Fruit fly (Drosophila melanogaster): ENCODE measurements around the gene Naprt.
A peak's percentile ranks its signal among the peaks of the same experiment; 100 is the strongest.

The Naprt gene

DNA sequence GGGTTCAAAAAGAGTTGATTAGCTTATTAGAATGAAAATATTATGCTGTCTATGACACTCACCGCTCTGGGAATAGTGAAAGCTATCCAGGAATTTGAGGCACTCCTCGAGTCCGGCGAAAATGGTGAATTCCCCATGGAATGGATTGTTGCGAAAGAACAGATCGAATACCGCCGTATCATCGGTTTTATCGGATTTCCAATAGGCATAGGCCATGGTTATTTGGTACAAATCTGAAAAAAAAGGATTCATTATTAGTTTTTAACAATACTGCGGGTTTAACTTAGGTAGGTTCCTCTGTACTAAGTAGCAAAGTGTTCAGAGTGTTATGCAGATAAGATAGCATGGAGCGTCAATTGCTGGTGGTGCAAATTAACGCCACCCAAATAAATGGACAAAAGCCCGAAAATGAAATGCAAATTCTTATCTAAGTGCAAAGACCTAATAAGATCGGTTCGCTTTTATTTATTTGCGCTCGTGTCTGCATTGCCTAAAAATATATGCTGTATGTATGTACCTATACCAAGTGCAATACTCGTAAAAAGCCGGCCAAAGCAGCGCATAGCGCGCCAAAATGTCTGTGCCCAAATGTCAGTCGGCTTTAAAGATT lies 2.1 kb downstream of the Naprt start (continued):
- no peak for TF ChIP-seq CG16863 (GFP tag; optimal IDR thresholded peaks at IDR 0.05)
- TF ChIP-seq mirr (GFP tag; optimal IDR thresholded peaks at IDR 0.05) = peak; percentile 17
- TF ChIP-seq GATAe (GFP tag; conservative IDR thresholded peaks at IDR 0.05) = peak; percentile 47; the same call in 1 of the 2 replicates
- TF ChIP-seq ttk (GFP tag; IDR thresholded peaks at IDR 0.05) = 0 out of 2 replicates have a peak, but pooled peaks have one; percentile 15
- TF ChIP-seq knrl (GFP tag; IDR thresholded peaks at IDR 0.05; ENCODE audit: partially characterized antibody) = no peak
- TF ChIP-seq Oaz (GFP tag; IDR thresholded peaks at IDR 0.05) = no peak
- TF ChIP-seq Elba2 (GFP tag; optimal IDR thresholded peaks at IDR 0.05) = no peak
- peak; percentile 6 for TF ChIP-seq CG10209 (GFP tag; optimal IDR thresholded peaks at IDR 0.05)
- peak; percentile 67 for TF ChIP-seq row (GFP tag; IDR thresholded peaks at IDR 0.05)
- no peak for TF ChIP-seq Gug (GFP tag; IDR thresholded peaks at IDR 0.05)
- no peak for TF ChIP-seq bab2 (GFP tag; optimal IDR thresholded peaks at IDR 0.05)
- TF ChIP-seq zfh2 (GFP tag; optimal IDR thresholded peaks at IDR 0.05) = peak; percentile 3
- 0 out of 3 replicates have a peak, but pooled peaks have one; percentile 37 for TF ChIP-seq CG2889 (GFP tag; IDR thresholded peaks at IDR 0.05)
- peak; percentile 43 for TF ChIP-seq CG2120 (GFP tag; optimal IDR thresholded peaks at IDR 0.05)
- peak; percentile 23 for TF ChIP-seq CG12769 (tag; optimal IDR thresholded peaks at IDR 0.05)

DNA sequence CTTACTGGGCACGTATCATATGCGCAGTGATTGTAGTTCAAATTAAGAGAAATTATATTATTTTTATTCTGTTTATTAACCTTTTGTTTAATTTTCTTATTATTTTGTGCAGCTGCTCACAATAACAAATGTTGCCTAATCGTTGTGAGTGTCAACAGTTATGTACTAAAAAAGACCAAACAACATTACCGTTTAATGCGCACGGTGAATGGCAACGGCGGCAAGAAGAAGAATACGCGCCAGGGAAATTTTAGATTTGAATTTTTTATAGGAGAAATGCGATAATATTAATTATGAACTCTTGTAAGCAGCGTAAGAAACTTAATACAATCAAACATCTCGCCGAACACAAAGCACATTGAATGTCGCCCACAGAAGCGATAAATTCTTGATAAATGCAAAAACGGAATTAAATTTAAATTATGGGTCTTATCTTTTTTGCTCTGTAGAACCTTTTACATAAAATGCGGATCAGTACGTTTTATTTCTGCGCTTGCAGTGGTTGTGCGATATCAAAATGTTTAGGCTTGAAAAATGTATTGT lies 10.2 kb downstream of the Naprt start, which contains the start of the genes Tbcc and lectin-24Db:
TSS of gene Tbcc (minus strand) at position 163 of the 543 bp plus-strand sequence.
TSS of gene lectin-24Db (plus strand) at position 493 of the 543 bp plus-strand sequence.
- no peak for TF ChIP-seq HLHmδ (GFP tag; optimal IDR thresholded peaks at IDR 0.05)
- TF ChIP-seq CG12769 (tag; optimal IDR thresholded peaks at IDR 0.05) = no peak
- TF ChIP-seq nmo (GFP tag; optimal IDR thresholded peaks at IDR 0.05) = peak; percentile 19
- no peak for TF ChIP-seq Atf6 (GFP tag; IDR thresholded peaks at IDR 0.05)
- no peak for TF ChIP-seq H15 (GFP tag; IDR thresholded peaks at IDR 0.05)
- no peak for TF ChIP-seq CG1529 (GFP tag; optimal IDR thresholded peaks at IDR 0.05)
- TF ChIP-seq CG12391 (tag; optimal IDR thresholded peaks at IDR 0.05) = no peak
- peak; percentile 27 for TF ChIP-seq HmgZ (tag; optimal IDR thresholded peaks at IDR 0.05)
- peak; percentile 36 for TF ChIP-seq sens (GFP tag)
- no peak for TF ChIP-seq CG13775 (GFP tag; optimal IDR thresholded peaks at IDR 0.05)
- no peak for TF ChIP-seq CG33557 (GFP tag; optimal IDR thresholded peaks at IDR 0.05)
- TF ChIP-seq CG7839 (tag; optimal IDR thresholded peaks at IDR 0.05) = no peak
- TF ChIP-seq CG4328 (GFP tag; optimal IDR thresholded peaks at IDR 0.05) = no peak
- no peak for TF ChIP-seq zen (tag; optimal IDR thresholded peaks at IDR 0.05)
- TF ChIP-seq CG17186 (GFP tag; optimal IDR thresholded peaks at IDR 0.05) = no peak
- peak; percentile 99 for TF ChIP-seq CG17385 (GFP tag; optimal IDR thresholded peaks at IDR 0.05)
- peak; percentile 44 for TF ChIP-seq gro (GFP tag; optimal IDR thresholded peaks at IDR 0.05)
- TF ChIP-seq CG15269 (tag; optimal IDR thresholded peaks at IDR 0.05) = no peak
- no peak for TF ChIP-seq pho (GFP tag; optimal IDR thresholded peaks at IDR 0.05)
- no peak for TF ChIP-seq luna (GFP tag; optimal IDR thresholded peaks at IDR 0.05)
- TF ChIP-seq kni (GFP tag; optimal IDR thresholded peaks at IDR 0.05) = no peak
- TF ChIP-seq ftz-f1 (GFP tag; optimal IDR thresholded peaks at IDR 0.05) = no peak
- TF ChIP-seq CG6854 (GFP tag; optimal IDR thresholded peaks at IDR 0.05) = no peak
- TF ChIP-seq BtbVII (GFP tag; optimal IDR thresholded peaks at IDR 0.05) = no peak
- no peak for TF ChIP-seq CG2202 (tag; optimal IDR thresholded peaks at IDR 0.05)
- TF ChIP-seq ab (GFP tag; optimal IDR thresholded peaks at IDR 0.05) = no peak
- no peak for TF ChIP-seq CG5953 (GFP tag; IDR thresholded peaks at IDR 0.05)
- TF ChIP-seq CG4424 (GFP tag; optimal IDR thresholded peaks at IDR 0.05) = no peak
- TF ChIP-seq CG12942 (GFP tag; optimal IDR thresholded peaks at IDR 0.05) = no peak
- TF ChIP-seq Fer2 (tag; optimal IDR thresholded peaks at IDR 0.05) = no peak
- no peak for TF ChIP-seq CG15696 (tag; optimal IDR thresholded peaks at IDR 0.05)
- TF ChIP-seq bigmax (GFP tag; optimal IDR thresholded peaks at IDR 0.05) = no peak
- TF ChIP-seq CG10267 (tag; optimal IDR thresholded peaks at IDR 0.05) = peak; percentile 22
- no peak for TF ChIP-seq az2 (GFP tag; optimal IDR thresholded peaks at IDR 0.05)
- TF ChIP-seq Ets65A (GFP tag) = no peak
- no peak for TF ChIP-seq CG7271 (tag; optimal IDR thresholded peaks at IDR 0.05)
